Worm (Caenorhabditis elegans): ENCODE measurements around the gene Y6E2A.1.

- no peak for TF ChIP-seq med-1 (GFP tag; optimal IDR thresholded peaks at IDR 0.05; ENCODE audit: insufficient read depth)
- no peak for TF ChIP-seq cog-1 (tag; optimal IDR thresholded peaks at IDR 0.05)
- TF ChIP-seq flt-1 (GFP tag; IDR thresholded peaks at IDR 0.05) = no peak
- no peak for TF ChIP-seq T22C8.4 (GFP tag; IDR thresholded peaks at IDR 0.05)
- TF ChIP-seq ztf-23 (GFP tag; IDR thresholded peaks at IDR 0.05) = no peak
- TF ChIP-seq tab-1 (GFP tag; IDR thresholded peaks at IDR 0.05) = no peak
- no peak for TF ChIP-seq ref-1 (GFP tag; conservative IDR thresholded peaks at IDR 0.05)
Observed at ce11 chrV:15710401-15710800, at the start of gene Y6E2A.1.
